Worm (Caenorhabditis elegans) whole organism, L3 larva: ENCODE measurements around the gene mps-1.

Source experiments
- egl-27 ChIP-seq: sonication (generic microtip); optimal IDR thresholded peaks from 4 replicates; lab custom pipeline; 2017; ENCODE audit warnings: missing biosample characterization, missing genetic modification reagents, missing genetic modification characterization
- nhr-11 ChIP-seq: fragments of 150-350 bp; optimal IDR thresholded peaks from 2 replicates; lab custom pipeline; 2014; ENCODE audit warnings: missing biosample characterization, missing genetic modification characterization
- pqm-1 ChIP-seq: fragments of 150-350 bp; optimal IDR thresholded peaks from 2 replicates; lab custom pipeline; 2017; ENCODE audit warnings: missing biosample characterization, missing genetic modification characterization, inconsistent platforms

ce11 chrII:6324086-6324485, 29.9 kb upstream of the mps-1 start, which contains the start of gene sma-6:
- TF ChIP-seq nhr-11 (tag; lab: Kevin White, UChicago) (no peak), pqm-1 (no peak), egl-27 (no peak)
